Fruit fly (Drosophila melanogaster) whole organism, embryonic: ENCODE measurements around the gene Mpcp2.

Experiments
- Aef1 ChIP-seq: fragments of 200-800 bp; sonication (Bioruptor generic); IDR thresholded peaks from 3 replicates; pipeline ENCODE4 v1.3.6; 2022; ENCODE audit warnings: missing biosample characterization, missing genetic modification characterization
- CG10366 ChIP-seq: fragments of 200-800 bp; sonication (Bioruptor generic); IDR thresholded peaks from 2 replicates; pipeline ENCODE4 v1.3.6; 2022; ENCODE audit warnings: missing biosample characterization, missing genetic modification characterization
- CG15514 ChIP-seq: fragments of 200-800 bp; sonication (Bioruptor generic); optimal IDR thresholded peaks from 3 replicates; lab custom pipeline; 2017; ENCODE audit warnings: missing biosample characterization, missing genetic modification characterization, mild to moderate bottlenecking, moderate library complexity, missing genetic modification reagents
- CG16813 ChIP-seq: fragments of 200-800 bp; sonication (Bioruptor generic); IDR thresholded peaks from 3 replicates; pipeline ENCODE4 v1.3.6; 2022; ENCODE audit warnings: missing biosample characterization, missing genetic modification characterization; ENCODE audit not compliant: partially characterized antibody
- CG16815 ChIP-seq: fragments of 200-800 bp; sonication (Bioruptor generic); optimal IDR thresholded peaks from 3 replicates; lab custom pipeline; 2017; ENCODE audit warnings: missing biosample characterization, mild to moderate bottlenecking, missing genetic modification characterization
- CG18011 ChIP-seq: fragments of 200-800 bp; sonication (Bioruptor generic); optimal IDR thresholded peaks from 2 replicates; lab custom pipeline; 2017; ENCODE audit warnings: missing biosample characterization, missing genetic modification characterization, mild to moderate bottlenecking, moderate library complexity, missing genotype
- CG1832 ChIP-seq: fragments of 200-800 bp; sonication (Bioruptor generic); optimal IDR thresholded peaks from 2 replicates; lab custom pipeline; 2017; ENCODE audit warnings: missing biosample characterization, mild to moderate bottlenecking, missing genetic modification characterization, inconsistent platforms
- CG2116 ChIP-seq: fragments of 200-800 bp; sonication (Bioruptor generic); optimal IDR thresholded peaks from 3 replicates; lab custom pipeline; 2018; ENCODE audit warnings: missing biosample characterization, mild to moderate bottlenecking, missing genetic modification characterization
- CG4282 ChIP-seq: fragments of 200-800 bp; sonication (Bioruptor generic); optimal IDR thresholded peaks from 2 replicates; lab custom pipeline; 2016; ENCODE audit warnings: missing biosample characterization, missing genetic modification characterization
- CG6175 ChIP-seq: fragments of 200-800 bp; sonication (Bioruptor generic); IDR thresholded peaks from 3 replicates; pipeline ENCODE4 v1.3.6; 2022; ENCODE audit warnings: missing biosample characterization, missing genetic modification characterization
- CG6791 ChIP-seq: fragments of 200-800 bp; sonication (Bioruptor generic); IDR thresholded peaks from 3 replicates; pipeline ENCODE4 v1.3.6; 2022; ENCODE audit warnings: missing biosample characterization, missing genetic modification characterization; ENCODE audit not compliant: partially characterized antibody
- CG8290 ChIP-seq, 3 experiments: fragments of 200-800 bp; sonication (Bioruptor generic); optimal IDR thresholded peaks; 2 replicates each; lab custom pipeline; 2016 to 2019; ENCODE audit warnings: missing biosample characterization in 3 of 3, missing genetic modification characterization in 3 of 3, mild to moderate bottlenecking in 2 of 3, moderate library complexity in 1 of 3
- CG9215 ChIP-seq: fragments of 200-800 bp; sonication (Bioruptor generic); IDR thresholded peaks from 2 replicates; pipeline ENCODE4 v1.3.6; 2022; ENCODE audit warnings: missing biosample characterization, missing genetic modification characterization
- CG9727 ChIP-seq: fragments of 200-800 bp; sonication (Bioruptor generic); optimal IDR thresholded peaks from 3 replicates; lab custom pipeline; 2017; ENCODE audit warnings: missing biosample characterization, mild to moderate bottlenecking, missing genetic modification characterization
- CG9876 ChIP-seq: fragments of 200-800 bp; sonication (Bioruptor generic); optimal IDR thresholded peaks from 2 replicates; lab custom pipeline; 2016; ENCODE audit warnings: missing biosample characterization, missing genetic modification characterization
- CTCF ChIP-seq: fragments of 200-800 bp; sonication (Bioruptor generic); optimal IDR thresholded peaks from 2 replicates; lab custom pipeline; 2017; ENCODE audit warnings: missing biosample characterization, mild to moderate bottlenecking, missing genetic modification characterization, moderate library complexity
- Chrac-16 ChIP-seq: fragments of 200-800 bp; sonication (Bioruptor generic); optimal IDR thresholded peaks from 3 replicates; lab custom pipeline; 2016; ENCODE audit warnings: missing biosample characterization, missing genetic modification characterization
- D ChIP-seq, 2 experiments: fragments of 200-800 bp in 1 of 2; fragments of >200 bp in 1 of 2; sonication (Bioruptor generic) in 1 of 2; optimal IDR thresholded peaks; 2 replicates in 1 of 2; 3 replicates in 1 of 2; lab custom pipeline; 2017; ENCODE audit warnings: mild to moderate bottlenecking in 1 of 2, missing biosample characterization in 1 of 2, missing genetic modification characterization in 1 of 2, missing genetic modification reagents in 1 of 2
- Dref ChIP-seq: fragments of 200-800 bp; sonication (Bioruptor generic); IDR thresholded peaks from 2 replicates; pipeline ENCODE4 v1.3.6; 2022; ENCODE audit warnings: missing biosample characterization, missing genetic modification characterization
- Eip74EF ChIP-seq, 2 experiments: fragments of 200-800 bp in 1 of 2; fragments of >200 bp in 1 of 2; sonication (Bioruptor generic) in 1 of 2; optimal IDR thresholded peaks; 2 replicates each; lab custom pipeline; 2017 to 2019; ENCODE audit warnings: missing biosample characterization in 2 of 2, missing genetic modification characterization in 2 of 2, mild to moderate bottlenecking in 1 of 2, moderate library complexity in 1 of 2
- Ets65A ChIP-seq: fragments of 200-800 bp; sonication (Bioruptor generic); peaks from one replicate; lab custom pipeline; 2016; ENCODE audit warnings: missing biosample characterization, missing genetic modification characterization
- Fer2 ChIP-seq: fragments of 200-800 bp; sonication (Bioruptor generic); optimal IDR thresholded peaks from 2 replicates; lab custom pipeline; 2018; ENCODE audit warnings: missing biosample characterization, mild to moderate bottlenecking, missing genetic modification characterization, moderate library complexity
- H2.0 ChIP-seq: fragments of 200-800 bp; sonication (Bioruptor generic); IDR thresholded peaks from 2 replicates; pipeline ENCODE4 v1.3.6; 2022; ENCODE audit warnings: missing biosample characterization, missing genetic modification characterization
- HLHmδ ChIP-seq: fragments of 200-800 bp; sonication (Bioruptor generic); optimal IDR thresholded peaks from 2 replicates; lab custom pipeline; 2018; ENCODE audit warnings: missing biosample characterization, mild to moderate bottlenecking, missing genetic modification characterization, moderate library complexity
- Hr3 ChIP-seq: fragments of 200-800 bp; sonication (Bioruptor generic); optimal IDR thresholded peaks from 3 replicates; lab custom pipeline; 2016; ENCODE audit warnings: missing biosample characterization, missing genetic modification characterization
- Hr78 ChIP-seq, 2 experiments: fragments of 200-800 bp in 1 of 2; fragments of >200 bp in 1 of 2; sonication (Bioruptor generic) in 1 of 2; optimal IDR thresholded peaks; 2 replicates each; lab custom pipeline; 2017 to 2019; ENCODE audit warnings: missing biosample characterization in 2 of 2, missing genetic modification characterization in 2 of 2, mild to moderate bottlenecking in 1 of 2, moderate library complexity in 1 of 2
- MTF-1 ChIP-seq: fragments of 200-800 bp; sonication (Bioruptor generic); optimal IDR thresholded peaks from 2 replicates; lab custom pipeline; 2018; ENCODE audit warnings: missing biosample characterization, mild to moderate bottlenecking, missing genetic modification characterization, borderline replicate concordance
- Stat92E ChIP-seq, 3 experiments: fragments of >200 bp in 2 of 3; fragments of 200-800 bp in 1 of 3; sonication (Bioruptor generic) in 1 of 3; optimal IDR thresholded peaks; 2 replicates each; lab custom pipeline; 2017 to 2019; ENCODE audit warnings: missing biosample characterization in 3 of 3, missing genetic modification characterization in 3 of 3, mild to moderate bottlenecking in 1 of 3, moderate library complexity in 1 of 3
- az2 ChIP-seq: fragments of 200-800 bp; sonication (Bioruptor generic); optimal IDR thresholded peaks from 3 replicates; lab custom pipeline; 2016; ENCODE audit warnings: missing biosample characterization, missing genetic modification characterization
- cwo ChIP-seq: fragments of 200-800 bp; sonication (Bioruptor generic); optimal IDR thresholded peaks from 3 replicates; lab custom pipeline; 2017; ENCODE audit warnings: missing biosample characterization, missing genetic modification characterization, mild to moderate bottlenecking, moderate library complexity, missing genetic modification reagents
- exex ChIP-seq: fragments of 200-800 bp; sonication (Bioruptor generic); optimal IDR thresholded peaks from 4 replicates; lab custom pipeline; 2018; ENCODE audit warnings: missing biosample characterization, mild to moderate bottlenecking, missing genetic modification characterization, moderate library complexity
- fd96Cb ChIP-seq: fragments of 200-800 bp; sonication (Bioruptor generic); optimal IDR thresholded peaks from 2 replicates; lab custom pipeline; 2018; ENCODE audit warnings: missing biosample characterization, mild to moderate bottlenecking, missing genetic modification characterization, moderate library complexity
- gem ChIP-seq: fragments of 200-800 bp; sonication (Bioruptor generic); optimal IDR thresholded peaks from 2 replicates; lab custom pipeline; 2019; ENCODE audit warnings: missing biosample characterization, mild to moderate bottlenecking, missing genetic modification characterization, moderate library complexity
- her ChIP-seq: fragments of 200-800 bp; sonication (Bioruptor generic); optimal IDR thresholded peaks from 2 replicates; lab custom pipeline; 2016; ENCODE audit warnings: missing biosample characterization, missing genetic modification characterization
- inv ChIP-seq: fragments of 200-800 bp; sonication (Bioruptor generic); IDR thresholded peaks from 2 replicates; pipeline ENCODE4 v1.3.6; 2022; ENCODE audit warnings: missing biosample characterization, missing genetic modification characterization; ENCODE audit not compliant: partially characterized antibody
- klu ChIP-seq: fragments of 200-800 bp; sonication (Bioruptor generic); IDR thresholded peaks from 2 replicates; pipeline ENCODE4 v1.3.6; 2022; ENCODE audit warnings: missing biosample characterization, missing genetic modification characterization
- nerfin-2 ChIP-seq: fragments of 200-800 bp; sonication (Bioruptor generic); IDR thresholded peaks from 2 replicates; pipeline ENCODE4 v1.3.6; 2022; ENCODE audit warnings: missing biosample characterization, missing genetic modification characterization; ENCODE audit not compliant: partially characterized antibody
- pros ChIP-seq: fragments of 200-800 bp; sonication (Bioruptor generic); optimal IDR thresholded peaks from 3 replicates; lab custom pipeline; 2019; ENCODE audit warnings: missing biosample characterization, mild to moderate bottlenecking, missing genetic modification characterization, moderate library complexity
- sd ChIP-seq: fragments of 200-800 bp; sonication (Bioruptor generic); optimal IDR thresholded peaks from 3 replicates; lab custom pipeline; 2018; ENCODE audit warnings: missing biosample characterization, mild to moderate bottlenecking, missing genetic modification characterization, moderate library complexity
- sisA ChIP-seq: fragments of 200-800 bp; sonication (Bioruptor generic); IDR thresholded peaks from 2 replicates; pipeline ENCODE4 v1.3.6; 2022; ENCODE audit warnings: missing biosample characterization, missing genetic modification characterization
- so ChIP-seq: fragments of 200-800 bp; sonication (Bioruptor generic); IDR thresholded peaks from 3 replicates; pipeline ENCODE4 v1.3.6; 2022; ENCODE audit warnings: missing biosample characterization, missing genetic modification characterization
- stc ChIP-seq: fragments of 200-800 bp; sonication (Bioruptor generic); IDR thresholded peaks from 2 replicates; pipeline ENCODE4 v1.3.6; 2022; ENCODE audit warnings: missing biosample characterization, missing genetic modification characterization
- stwl ChIP-seq: fragments of 200-800 bp; sonication (Bioruptor generic); optimal IDR thresholded peaks from 3 replicates; lab custom pipeline; 2018; ENCODE audit warnings: missing biosample characterization, mild to moderate bottlenecking, missing genetic modification characterization, moderate library complexity
- tll ChIP-seq, 2 experiments: fragments of 200-800 bp in 1 of 2; fragments of >200 bp in 1 of 2; sonication (Bioruptor generic) in 1 of 2; optimal IDR thresholded peaks; 2 replicates each; lab custom pipeline; 2017 to 2019; ENCODE audit warnings: missing biosample characterization in 2 of 2, missing genetic modification characterization in 2 of 2, mild to moderate bottlenecking in 1 of 2, moderate library complexity in 1 of 2
- toy ChIP-seq: fragments of 200-800 bp; sonication (Bioruptor generic); IDR thresholded peaks from 2 replicates; pipeline ENCODE4 v1.3.6; 2022; ENCODE audit warnings: missing biosample characterization, missing genetic modification characterization
- tx ChIP-seq: fragments of 200-800 bp; sonication (Bioruptor generic); optimal IDR thresholded peaks from 2 replicates; lab custom pipeline; 2016; ENCODE audit warnings: missing biosample characterization, missing genetic modification characterization
- zfh1 ChIP-seq: fragments of 200-800 bp; sonication (Bioruptor generic); IDR thresholded peaks from 3 replicates; pipeline ENCODE4 v1.3.6; 2022; ENCODE audit warnings: missing biosample characterization, missing genetic modification characterization

Gene Mpcp2

DNA sequence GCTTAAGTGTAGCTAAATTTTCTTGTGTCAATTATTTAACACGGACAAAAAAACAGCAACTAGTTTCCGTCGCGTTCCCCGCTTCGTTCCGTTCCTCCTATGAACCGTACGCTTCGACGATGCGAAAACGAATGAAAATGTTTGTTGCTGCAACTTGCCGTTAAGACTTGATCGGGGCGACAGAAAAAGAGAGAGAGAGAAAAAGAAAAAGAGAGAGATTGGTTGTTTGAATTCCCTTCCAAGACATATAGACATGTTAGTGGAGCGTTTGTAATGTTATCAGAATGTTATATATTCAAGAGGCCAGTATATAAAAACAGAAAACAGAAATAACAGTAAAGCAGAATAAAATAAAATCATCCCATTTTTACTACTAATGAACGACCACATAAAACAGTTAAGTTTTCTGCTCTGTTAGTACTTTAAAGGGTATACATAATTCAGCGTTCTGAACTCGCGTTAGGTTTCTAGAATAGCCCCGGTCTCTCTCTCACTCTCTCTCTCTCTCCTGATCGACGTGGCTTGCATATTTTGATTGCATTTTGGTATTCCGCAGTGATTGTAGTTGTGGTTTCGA is 13.5 kb downstream of the Mpcp2 start, which contains the start of gene Gbs-70E:
Gene Gbs-70E (minus strand): TSS at position 137 of the 577 bp plus-strand sequence.
- TF ChIP-seq CG6791 (GFP tag; lab: Robert Waterston, UW) = no peak; the same call in 2 of the 3 replicates
- TF ChIP-seq CG9876 (GFP tag; lab: Kevin White, UChicago) = peak; percentile 81
- TF ChIP-seq stwl (tag; lab: Kevin White, UChicago) = peak; percentile 31
- peak in 1 of 2 experiments; percentile 31 for TF ChIP-seq tll (GFP tag; optimal IDR thresholded peaks at IDR 0.05; lab: Kevin White, UChicago)
- peak; percentile 93 for TF ChIP-seq Chrac-16 (GFP tag; lab: Kevin White, UChicago)
- peak; percentile 91 for TF ChIP-seq zfh1 (GFP tag; lab: Robert Waterston, UW)
- TF ChIP-seq CG2116 (GFP tag; lab: Kevin White, UChicago) = peak; percentile 73
- peak; percentile 93 for TF ChIP-seq so (GFP tag; lab: Robert Waterston, UW)
- peak; percentile 78 for TF ChIP-seq CG15514
- peak in 1 of 2 experiments; percentile 81 for TF ChIP-seq Hr78 (GFP tag; optimal IDR thresholded peaks at IDR 0.05; lab: Kevin White, UChicago)
- peak; percentile 22 for TF ChIP-seq CTCF (GFP tag; lab: Kevin White, UChicago)
- peak; percentile 94 for TF ChIP-seq Ets65A (GFP tag; lab: Kevin White, UChicago)
- TF ChIP-seq fd96Cb (tag; lab: Kevin White, UChicago) = peak; percentile 82
- peak; percentile 87 for TF ChIP-seq sisA (GFP tag; lab: Robert Waterston, UW)
- TF ChIP-seq klu (GFP tag; lab: Robert Waterston, UW) = peak; percentile 88; the same call in 1 of the 2 replicates
- TF ChIP-seq stc (GFP tag; lab: Robert Waterston, UW) = peak; percentile 94
- no peak for TF ChIP-seq Dref
- TF ChIP-seq CG8290 (GFP tag; optimal IDR thresholded peaks at IDR 0.05; lab: Kevin White, UChicago) = peak; percentile 73
- TF ChIP-seq CG8290 (tag; optimal IDR thresholded peaks at IDR 0.05; lab: Kevin White, UChicago) = peak; percentile 33 to 40
- TF ChIP-seq Fer2 (tag; lab: Kevin White, UChicago) = peak; percentile 69
- TF ChIP-seq nerfin-2 (GFP tag; lab: Robert Waterston, UW) = 0 out of 2 replicates have a peak, but pooled peaks have one; percentile 44
- TF ChIP-seq her (GFP tag; lab: Kevin White, UChicago) = peak; percentile 92
- peak; percentile 85 for TF ChIP-seq sd (tag; lab: Kevin White, UChicago)
- TF ChIP-seq az2 = peak; percentile 89
- TF ChIP-seq Aef1 (GFP tag; lab: Robert Waterston, UW) = peak; percentile 80
- TF ChIP-seq toy = peak; percentile 79; the same call in 1 of the 2 replicates
- peak; percentile 85 for TF ChIP-seq H2.0 (GFP tag; lab: Robert Waterston, UW)
- peak; percentile 78 for TF ChIP-seq exex (tag; lab: Kevin White, UChicago)
- TF ChIP-seq CG16815 (GFP tag; lab: Kevin White, UChicago) = peak; percentile 80
- TF ChIP-seq cwo (GFP tag; lab: Kevin White, UChicago) = peak; percentile 88
- peak in 1 of 3 experiments; percentile 98 for TF ChIP-seq Stat92E (GFP tag; optimal IDR thresholded peaks at IDR 0.05; lab: Kevin White, UChicago)
- TF ChIP-seq HLHmδ = peak; percentile 64
- TF ChIP-seq CG1832 (GFP tag; lab: Kevin White, UChicago) = no peak
- no peak for TF ChIP-seq CG16813 (GFP tag; lab: Robert Waterston, UW)
- TF ChIP-seq MTF-1 (GFP tag; lab: Kevin White, UChicago) = peak; percentile 78
- TF ChIP-seq CG9215 (GFP tag; lab: Robert Waterston, UW) = peak; percentile 86
- TF ChIP-seq gem (tag; lab: Kevin White, UChicago) = peak; percentile 96
- peak; percentile 88 for TF ChIP-seq tx (GFP tag; lab: Kevin White, UChicago)
- TF ChIP-seq Hr3 (GFP tag; lab: Kevin White, UChicago) = peak; percentile 89
- peak; percentile 79 for TF ChIP-seq CG18011 (GFP tag; lab: Kevin White, UChicago)
- TF ChIP-seq inv (GFP tag; lab: Robert Waterston, UW) = no peak
- TF ChIP-seq CG4282 (GFP tag; lab: Kevin White, UChicago) = peak; percentile 48
- TF ChIP-seq CG9727 (GFP tag; lab: Kevin White, UChicago) = peak; percentile 92
- TF ChIP-seq CG6175 (GFP tag; lab: Robert Waterston, UW) = peak; percentile 70; the same call in 2 of the 3 replicates
- TF ChIP-seq pros (GFP tag; lab: Kevin White, UChicago) = peak; percentile 74
- peak; percentile 88 for TF ChIP-seq CG10366 (GFP tag; lab: Robert Waterston, UW)
- no peak for TF ChIP-seq D (optimal IDR thresholded peaks at IDR 0.05; lab: Kevin White, UChicago)
- TF ChIP-seq D (GFP tag; optimal IDR thresholded peaks at IDR 0.05; lab: Kevin White, UChicago) = peak; percentile 85
- peak in 1 of 2 experiments; percentile 92 for TF ChIP-seq Eip74EF (GFP tag; optimal IDR thresholded peaks at IDR 0.05; lab: Kevin White, UChicago)
